Worm (Caenorhabditis elegans) whole organism, midembryonic: ENCODE measurements around the gene K10D2.5.

Source experiments
- T22C8.4 ChIP-seq: fragments of 200-800 bp; sonication (Bioruptor generic); IDR thresholded peaks from 2 replicates; pipeline ENCODE4 v1.3.6; 2022; ENCODE audit warnings: missing genetic modification characterization, missing compliant biosample characterization
- ref-1 ChIP-seq: fragments of 200-800 bp; sonication (Bioruptor generic); conservative IDR thresholded peaks from 2 replicates; pipeline ENCODE4 v1.3.6; 2022; ENCODE audit warnings: missing genetic modification reagents, missing genetic modification characterization, missing compliant biosample characterization
- tab-1 ChIP-seq: fragments of 200-800 bp; sonication (Bioruptor generic); IDR thresholded peaks from 2 replicates; pipeline ENCODE4 v1.3.6; 2022; ENCODE audit warnings: missing genetic modification characterization, missing compliant biosample characterization

ce11 chrIII:5137099-5137498 is 35.4 kb upstream of the K10D2.5 start:
- TF ChIP-seq T22C8.4 (GFP tag; lab: Robert Waterston, UW) (no peak), tab-1 (no peak), ref-1 (GFP tag; lab: Robert Waterston, UW) (no peak)
